Fruit fly (Drosophila melanogaster): Measurements from ENCODE around the gene Spg7.

The Spg7 gene

dm6 chrX:2693786-2694185 is 4.2 kb downstream of the Spg7 start, which contains the start of gene dyw (continued):
- TF ChIP-seq CG43689 (GFP tag; IDR thresholded peaks at IDR 0.05), result no peak
- no peak for TF ChIP-seq Hr3 (GFP tag; optimal IDR thresholded peaks at IDR 0.05)

- TF ChIP-seq Six4 (GFP tag; optimal IDR thresholded peaks at IDR 0.05) (no peak), klu (GFP tag; IDR thresholded peaks at IDR 0.05) (no peak), Ets65A (GFP tag) (peak; percentile 14), chif (GFP tag; optimal IDR thresholded peaks at IDR 0.05) (no peak), CG15514 (GFP tag; optimal IDR thresholded peaks at IDR 0.05) (peak; percentile 95), Med (GFP tag) (peak; percentile 46)
Measured at dm6 chrX:2690376-2690775, 7.6 kb downstream of the Spg7 start.

- peak in 1 of 2 experiments; percentile 61 for TF ChIP-seq Pdp1 (GFP tag; optimal IDR thresholded peaks at IDR 0.05)
- TF ChIP-seq CG3726 (GFP tag; IDR thresholded peaks at IDR 0.05), result no peak
Measured at dm6 chrX:2686930-2687329, 11.1 kb downstream of the Spg7 start.

- TF ChIP-seq Mes4 (GFP tag; optimal IDR thresholded peaks at IDR 0.05) (no peak), Spps (tag; optimal IDR thresholded peaks at IDR 0.05) (no peak), CG31388 (GFP tag; optimal IDR thresholded peaks at IDR 0.05) (no peak), kah (GFP tag; optimal IDR thresholded peaks at IDR 0.05) (no peak), Taf1 (GFP tag; IDR thresholded peaks at IDR 0.05) (no peak), Dad (GFP tag; optimal IDR thresholded peaks at IDR 0.05) (no peak), CG7271 (tag; optimal IDR thresholded peaks at IDR 0.05) (no peak), abd-A (tag; optimal IDR thresholded peaks at IDR 0.05) (no peak), B-H1 (GFP tag; IDR thresholded peaks at IDR 0.05) (no peak), Rx (GFP tag; IDR thresholded peaks at IDR 0.05) (no peak), Chrac-16 (GFP tag; optimal IDR thresholded peaks at IDR 0.05) (no peak), unpg (GFP tag; optimal IDR thresholded peaks at IDR 0.05) (no peak), ranshi (GFP tag; IDR thresholded peaks at IDR 0.05) (no peak), oc (tag; optimal IDR thresholded peaks at IDR 0.05) (no peak), CG4730 (GFP tag; IDR thresholded peaks at IDR 0.05) (no peak), CG15269 (tag; optimal IDR thresholded peaks at IDR 0.05) (no peak), hkb (optimal IDR thresholded peaks at IDR 0.05) (no peak), hkb (GFP tag; IDR thresholded peaks at IDR 0.05) (no peak), run (tag; optimal IDR thresholded peaks at IDR 0.05) (no peak), CG18011 (GFP tag; optimal IDR thresholded peaks at IDR 0.05) (no peak), Ets97D (GFP tag; optimal IDR thresholded peaks at IDR 0.05) (no peak)
Measured at dm6 chrX:2685580-2685979, 12.4 kb downstream of the Spg7 start, which contains the start of gene per. TSS of gene per (plus strand) at chrX:2685580.

dm6 chrX:2685022-2685421 is 13.0 kb downstream of the Spg7 start:
- no peak for TF ChIP-seq pan (optimal IDR thresholded peaks at IDR 0.05)
- TF ChIP-seq pan (GFP tag; optimal IDR thresholded peaks at IDR 0.05 in 1 of 2, IDR thresholded peaks at IDR 0.05 in 1 of 2), result no peak
- TF ChIP-seq CG31388 (GFP tag; optimal IDR thresholded peaks at IDR 0.05), result no peak
- TF ChIP-seq Drgx (GFP tag; IDR thresholded peaks at IDR 0.05), result no peak
- peak; percentile 25 for TF ChIP-seq lab (GFP tag; optimal IDR thresholded peaks at IDR 0.05)
- TF ChIP-seq dmrt99B (tag; optimal IDR thresholded peaks at IDR 0.05), result peak; percentile 19
- TF ChIP-seq gsb (GFP tag; IDR thresholded peaks at IDR 0.05), result no peak
- peak; percentile 52 for TF ChIP-seq sens (GFP tag)
- TF ChIP-seq cwo (GFP tag; optimal IDR thresholded peaks at IDR 0.05), result peak; percentile 69
- TF ChIP-seq CG10543 (GFP tag; optimal IDR thresholded peaks at IDR 0.05), result peak; percentile 8
- TF ChIP-seq CG13424 (tag; optimal IDR thresholded peaks at IDR 0.05), result peak; percentile 19
- TF ChIP-seq row (GFP tag; IDR thresholded peaks at IDR 0.05), result peak; percentile 65
- TF ChIP-seq CG3281 (GFP tag; optimal IDR thresholded peaks at IDR 0.05), result peak; percentile 1
- TF ChIP-seq CG2678 (tag; optimal IDR thresholded peaks at IDR 0.05), result no peak
- no peak for TF ChIP-seq CG8924 (tag; optimal IDR thresholded peaks at IDR 0.05)
- TF ChIP-seq CG17328 (GFP tag; IDR thresholded peaks at IDR 0.05), result no peak
- TF ChIP-seq CG18599 (GFP tag; optimal IDR thresholded peaks at IDR 0.05), result peak; percentile 61
- TF ChIP-seq grau (tag; optimal IDR thresholded peaks at IDR 0.05), result peak; percentile 6

Measured in whole organism, embryonic.